Worm (Caenorhabditis elegans) whole organism, L4/young adult: ENCODE data around the gene unc-43.

Experiments used
- W03F9.2 ChIP-seq: fragments of 150-350 bp; optimal IDR thresholded peaks from 2 replicates; lab custom pipeline; 2014; ENCODE audit warnings: missing biosample characterization, missing genetic modification characterization
- him-1 ChIP-seq: sonication (generic microtip); optimal IDR thresholded peaks from 2 replicates; lab custom pipeline; 2016; ENCODE audit warnings: missing genotype, missing genetic modification reagents, missing genetic modification characterization, missing compliant biosample characterization

- no peak for TF ChIP-seq W03F9.2 (tag; lab: Kevin White, UChicago)
- TF ChIP-seq him-1 (tag; lab: Kevin White, UChicago), result no peak
Observed at ce11 chrIV:10391827-10392226, 41.8 kb upstream of the unc-43 start, which contains the start of gene spe-26.
